Fruit fly (Drosophila melanogaster): ENCODE results near the gene CG13297.

DNA sequence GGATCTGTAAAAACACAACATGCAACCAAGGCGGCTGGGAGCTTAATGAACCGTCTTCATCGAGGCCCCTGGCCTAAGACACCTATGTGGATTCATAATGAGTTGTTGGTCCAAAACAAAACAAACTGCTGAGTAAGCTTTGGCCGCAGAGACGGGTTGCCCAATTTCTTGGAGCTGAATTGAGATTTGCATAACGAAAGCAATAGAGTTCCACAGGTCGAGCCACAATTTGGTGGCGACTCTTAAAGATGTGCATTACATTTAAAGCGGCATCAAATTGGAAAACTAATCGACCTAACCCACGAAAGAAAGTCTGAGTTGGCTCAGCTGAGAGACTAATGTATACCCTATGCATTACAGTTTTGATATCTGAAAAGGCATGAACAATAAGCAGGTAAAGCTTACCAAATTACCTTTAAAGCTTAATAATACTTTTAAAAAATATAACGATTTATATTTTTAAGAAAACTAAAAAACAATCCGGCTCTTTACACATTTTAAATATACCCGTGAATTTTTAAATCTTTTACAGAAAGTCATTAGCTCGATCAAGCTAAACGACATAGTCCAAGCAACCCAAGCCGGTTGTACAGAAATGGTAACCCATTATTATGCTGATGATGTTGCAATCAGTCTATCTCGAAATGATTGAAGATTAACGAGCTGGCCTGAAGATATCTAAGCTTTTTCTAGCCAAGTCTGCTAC is at the start of gene CG13297:
- TF ChIP-seq dmrt93B (GFP tag; optimal IDR thresholded peaks at IDR 0.05) (no peak), OdsH (GFP tag; optimal IDR thresholded peaks at IDR 0.05) (no peak), rgr (GFP tag; optimal IDR thresholded peaks at IDR 0.05) (no peak), sv (GFP tag; optimal IDR thresholded peaks at IDR 0.05) (no peak)

Measured in whole organism, wandering third instar larva.